Worm (Caenorhabditis elegans) whole organism, young adult: ENCODE results near the gene E02C12.9.
A peak's percentile ranks its signal among the peaks of the same experiment; 100 is the strongest.

Source experiments
- aptf-3 ChIP-seq: fragments of 200-800 bp; sonication (Bioruptor generic); IDR thresholded peaks from 2 replicates; pipeline ENCODE4 v1.3.6; 2022; ENCODE audit warnings: missing genetic modification characterization, missing compliant biosample characterization
- cebp-1 ChIP-seq, 2 experiments: fragments of 200-800 bp in 1 of 2; sonication (Bioruptor generic) in 1 of 2; sonication (generic microtip) in 1 of 2; IDR thresholded peaks in 1 of 2; optimal IDR thresholded peaks in 1 of 2; 2 replicates each; pipeline versions ENCODE4 v1.3.6 to Lab custom; 2017 to 2022; ENCODE audit warnings: missing compliant biosample characterization in 2 of 2, missing genetic modification characterization in 2 of 2, mild to moderate bottlenecking in 1 of 2, missing genetic modification reagents in 1 of 2, moderate library complexity in 1 of 2
- ceh-27 ChIP-seq: fragments of 200-800 bp; sonication (Bioruptor generic); optimal IDR thresholded peaks from 2 replicates; lab custom pipeline; 2018; ENCODE audit warnings: mild to moderate bottlenecking, missing genetic modification characterization, moderate library complexity, missing compliant biosample characterization
- sea-2 ChIP-seq: fragments of 200-800 bp; sonication (Bioruptor generic); IDR thresholded peaks from 2 replicates; pipeline ENCODE4 v1.3.6; 2022; ENCODE audit warnings: missing genetic modification characterization, missing compliant biosample characterization

ce11 chrV:9329245-9329979, 45.9 kb downstream of the E02C12.9 start:
- TF ChIP-seq aptf-3 (GFP tag; lab: Robert Waterston, UW) (no peak), ceh-27 (GFP tag; lab: Kevin White, UChicago) (no peak), sea-2 (GFP tag; lab: Robert Waterston, UW) (no peak), cebp-1 (GFP tag; IDR thresholded peaks at IDR 0.05; lab: Robert Waterston, UW) (no peak), cebp-1 (tag; optimal IDR thresholded peaks at IDR 0.05; lab: Kevin White, UChicago) (peak; percentile 42)
